Fruit fly (Drosophila melanogaster): ENCODE measurements around the gene rho-5.

DNA sequence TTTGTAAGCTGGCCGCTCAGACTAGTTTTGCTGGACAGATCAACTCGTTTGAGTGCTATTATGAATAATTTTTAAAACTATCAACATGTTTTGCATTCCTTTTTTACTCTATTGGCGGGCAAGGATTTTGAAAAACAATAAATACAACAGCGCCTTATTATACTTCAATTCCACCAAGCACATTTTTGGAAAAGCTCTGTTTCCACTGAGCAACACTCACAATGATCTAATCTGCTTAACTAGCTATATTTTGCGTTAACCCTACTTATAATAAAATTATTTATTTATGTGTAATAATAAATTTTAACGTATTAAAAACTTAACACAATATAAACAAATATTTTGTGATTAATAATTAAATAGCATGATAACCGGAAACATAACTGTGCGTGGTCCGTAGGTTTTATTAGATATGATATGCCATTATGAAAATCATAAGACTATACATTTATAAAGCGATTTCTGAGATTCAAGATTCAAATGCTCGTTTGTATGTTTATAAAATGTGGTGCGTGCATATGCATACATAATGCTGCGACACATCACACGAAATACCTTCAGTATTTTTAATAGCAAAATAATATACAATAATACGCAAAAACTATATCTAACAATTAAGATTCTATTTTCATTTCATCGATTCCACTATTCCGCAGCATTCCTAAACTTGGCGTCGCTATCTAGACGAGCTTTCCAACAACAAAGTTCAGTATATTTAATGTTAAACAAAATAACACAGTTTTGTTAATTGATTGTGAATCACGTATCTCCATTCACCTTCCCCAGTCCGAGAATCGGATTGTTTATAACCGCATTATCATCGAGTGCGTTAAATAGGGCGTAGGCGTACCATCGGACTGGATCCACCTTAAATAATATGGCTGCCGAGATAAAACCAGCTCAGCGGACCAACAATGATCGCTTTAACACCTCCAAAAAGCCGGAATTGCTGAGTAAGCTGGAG lies 49.2 kb upstream of the rho-5 start, which contains the start of the genes pie and Wdfy2:
- no peak for TF ChIP-seq psq (GFP tag; optimal IDR thresholded peaks at IDR 0.05)
- TF ChIP-seq h (GFP tag; optimal IDR thresholded peaks at IDR 0.05), result no peak
- TF ChIP-seq Myc (optimal IDR thresholded peaks at IDR 0.05), result no peak
- TF ChIP-seq Dfd (GFP tag; optimal IDR thresholded peaks at IDR 0.05), result no peak
- no peak for TF ChIP-seq pan (optimal IDR thresholded peaks at IDR 0.05)
- no peak for TF ChIP-seq usp (GFP tag; optimal IDR thresholded peaks at IDR 0.05)
- TF ChIP-seq dmrt93B (GFP tag; optimal IDR thresholded peaks at IDR 0.05), result no peak
- no peak for TF ChIP-seq Mio (GFP tag; optimal IDR thresholded peaks at IDR 0.05)
- no peak for TF ChIP-seq Abd-B (GFP tag; optimal IDR thresholded peaks at IDR 0.05)
- TF ChIP-seq rgr (GFP tag; optimal IDR thresholded peaks at IDR 0.05), result no peak
- no peak for TF ChIP-seq CG9705 (GFP tag; optimal IDR thresholded peaks at IDR 0.05)
- TF ChIP-seq HLH106 (tag; optimal IDR thresholded peaks at IDR 0.05), result no peak
- TF ChIP-seq Jra (GFP tag; optimal IDR thresholded peaks at IDR 0.05), result no peak
